Worm (Caenorhabditis elegans) whole organism, young adult: ENCODE results near the gene lsy-12.

Source experiments
- Y53F4B.3 ChIP-seq: fragments of 200-800 bp; sonication (Bioruptor generic); IDR thresholded peaks from 2 replicates; pipeline ENCODE4 v1.3.6; 2022; ENCODE audit warnings: missing genetic modification reagents, missing genetic modification characterization, missing compliant biosample characterization
- Y67H2A.10 ChIP-seq: fragments of 200-800 bp; sonication (Bioruptor generic); conservative IDR thresholded peaks from 2 replicates; pipeline ENCODE4 v1.3.6; 2022; ENCODE audit warnings: missing genetic modification reagents, missing genetic modification characterization, missing compliant biosample characterization
- atf-7 ChIP-seq: sonication (generic microtip); optimal IDR thresholded peaks from 2 replicates; lab custom pipeline; 2017; ENCODE audit warnings: mild to moderate bottlenecking, missing genetic modification characterization, missing compliant biosample characterization
- ceh-100 ChIP-seq: fragments of 200-800 bp; sonication (Bioruptor generic); IDR thresholded peaks from 2 replicates; pipeline ENCODE4 v1.3.6; 2022; ENCODE audit warnings: missing genetic modification reagents, missing genetic modification characterization, missing compliant biosample characterization
- hmg-1.2 ChIP-seq: fragments of 200-800 bp; sonication (Bioruptor generic); IDR thresholded peaks from 2 replicates; pipeline ENCODE4 v1.3.6; 2022; ENCODE audit warnings: missing genetic modification reagents, missing genetic modification characterization, missing compliant biosample characterization
- hrde-1 ChIP-seq: sonication (generic microtip); optimal IDR thresholded peaks from 2 replicates; lab custom pipeline; 2016; ENCODE audit warnings: missing genetic modification characterization, mild to moderate bottlenecking, missing compliant biosample characterization, moderate library complexity, missing genotype, missing genetic modification reagents, borderline replicate concordance
- mel-28 ChIP-seq: sonication (generic microtip); optimal IDR thresholded peaks from 2 replicates; lab custom pipeline; 2016; ENCODE audit warnings: borderline replicate concordance, mild to moderate bottlenecking, missing genetic modification characterization, missing compliant biosample characterization
- repo-1 ChIP-seq: sonication (generic microtip); optimal IDR thresholded peaks from 2 replicates; lab custom pipeline; 2017; ENCODE audit warnings: mild to moderate bottlenecking, missing genetic modification characterization, missing compliant biosample characterization
- sdz-38 ChIP-seq: sonication (generic microtip); optimal IDR thresholded peaks from 2 replicates; lab custom pipeline; 2016; ENCODE audit warnings: missing genotype, missing genetic modification characterization, missing compliant biosample characterization
- unc-62 ChIP-seq: fragments of 150-350 bp; optimal IDR thresholded peaks from 2 replicates; lab custom pipeline; 2014; ENCODE audit warnings: missing biosample characterization, missing genetic modification reagents, missing genetic modification characterization

ce11 chrV:9803176-9803575, 56.6 kb downstream of the lsy-12 start, which contains the start of gene sru-39:
- TF ChIP-seq Y53F4B.3 (no peak), repo-1 (no peak), atf-7 (no peak), Y67H2A.10 (GFP tag; lab: Robert Waterston, UW) (no peak), hrde-1 (no peak), unc-62 (GFP tag; lab: Kevin White, UChicago) (no peak), ceh-100 (GFP tag; lab: Robert Waterston, UW) (no peak), sdz-38 (tag; lab: Kevin White, UChicago) (no peak), hmg-1.2 (GFP tag; lab: Robert Waterston, UW) (no peak), mel-28 (tag; lab: Kevin White, UChicago) (no peak)
